Worm (Caenorhabditis elegans) whole organism, L1 larva: ENCODE measurements around the gene efhc-1.

Source experiments
- C04F5.9 ChIP-seq: sonication (generic microtip); optimal IDR thresholded peaks from 2 replicates; lab custom pipeline; 2016; ENCODE audit warnings: missing genetic modification characterization, missing compliant biosample characterization
- C16A3.4 ChIP-seq: fragments of 150-350 bp; optimal IDR thresholded peaks from 2 replicates; lab custom pipeline; 2014; ENCODE audit warnings: missing biosample characterization, missing genetic modification characterization
- F16B12.6 ChIP-seq: fragments of 150-350 bp; optimal IDR thresholded peaks from 2 replicates; lab custom pipeline; 2014; ENCODE audit warnings: missing biosample characterization, missing genetic modification characterization
- aha-1 ChIP-seq: fragments of 150-350 bp; optimal IDR thresholded peaks from 2 replicates; lab custom pipeline; 2014; ENCODE audit warnings: missing biosample characterization, missing genetic modification characterization
- ama-1 ChIP-seq: fragments of 150-350 bp; optimal IDR thresholded peaks from 2 replicates; lab custom pipeline; 2014
- ceh-90 ChIP-seq: sonication (generic microtip); optimal IDR thresholded peaks from 2 replicates; lab custom pipeline; 2016; ENCODE audit warnings: missing genetic modification characterization, missing compliant biosample characterization
- dpl-1 ChIP-seq, 3 experiments: fragments of 150-350 bp in 2 of 3; sonication (generic microtip) in 1 of 3; optimal IDR thresholded peaks; 2 replicates each; lab custom pipeline; 2014 to 2017; ENCODE audit warnings: missing biosample characterization in 3 of 3, missing genetic modification characterization in 3 of 3, missing genetic modification reagents in 3 of 3
- dsc-1 ChIP-seq: sonication (generic microtip); optimal IDR thresholded peaks from 2 replicates; lab custom pipeline; 2016; ENCODE audit warnings: mild to moderate bottlenecking, missing genetic modification characterization, missing compliant biosample characterization
- efl-1 ChIP-seq, 4 experiments: fragments of 150-350 bp; optimal IDR thresholded peaks in 3 of 4; peaks in 1 of 4; 1 replicate in 1 of 4; 2 replicates in 3 of 4; lab custom pipeline; 2014; ENCODE audit warnings: missing biosample characterization in 2 of 4, missing genetic modification characterization in 2 of 4, missing genetic modification reagents in 2 of 4
- egl-13 ChIP-seq: sonication (generic microtip); optimal IDR thresholded peaks from 2 replicates; lab custom pipeline; 2016; ENCODE audit warnings: missing genotype, missing genetic modification reagents, missing genetic modification characterization, missing compliant biosample characterization
- elt-2 ChIP-seq: sonication (generic microtip); optimal IDR thresholded peaks from 2 replicates; lab custom pipeline; 2016; ENCODE audit warnings: missing genetic modification characterization, mild to moderate bottlenecking, inconsistent platforms, missing compliant biosample characterization, missing genetic modification reagents
- elt-3 ChIP-seq, 6 experiments: fragments of 150-350 bp in 1 of 6; sonication (generic microtip); optimal IDR thresholded peaks; 2 replicates each; lab custom pipeline; 2017 to 2018; ENCODE audit warnings: missing biosample characterization in 6 of 6, missing genetic modification characterization in 6 of 6, inconsistent platforms in 1 of 6
- ets-5 ChIP-seq: fragments of 200-800 bp; sonication (Bioruptor generic); IDR thresholded peaks from 2 replicates; pipeline ENCODE4 v1.3.6; 2022; ENCODE audit warnings: missing genetic modification characterization, missing compliant biosample characterization
- fkh-4 ChIP-seq: sonication (generic microtip); optimal IDR thresholded peaks from 2 replicates; lab custom pipeline; 2016; ENCODE audit warnings: missing compliant biosample characterization, missing genetic modification characterization, borderline replicate concordance
- fkh-8 ChIP-seq: sonication (generic microtip); optimal IDR thresholded peaks from 2 replicates; lab custom pipeline; 2016; ENCODE audit warnings: mild to moderate bottlenecking, missing genetic modification characterization, missing compliant biosample characterization
- grh-1 ChIP-seq: fragments of 200-800 bp; sonication (Bioruptor generic); IDR thresholded peaks from 2 replicates; pipeline ENCODE4 v1.3.6; 2022; ENCODE audit warnings: missing genetic modification reagents, missing genetic modification characterization, missing compliant biosample characterization
- irx-1 ChIP-seq: sonication (generic microtip); optimal IDR thresholded peaks from 2 replicates; lab custom pipeline; 2016; ENCODE audit warnings: missing genetic modification characterization, missing compliant biosample characterization
- isw-1 ChIP-seq: fragments of 200-800 bp; sonication (Bioruptor generic); IDR thresholded peaks from 2 replicates; pipeline ENCODE4 v1.3.6; 2022; ENCODE audit warnings: missing genetic modification characterization, missing compliant biosample characterization
- lin-13 ChIP-seq: fragments of 150-350 bp; optimal IDR thresholded peaks from 2 replicates; lab custom pipeline; 2014; ENCODE audit warnings: missing biosample characterization, missing genetic modification reagents, missing genetic modification characterization
- lin-15B ChIP-seq: fragments of 150-350 bp; sonication (generic microtip); optimal IDR thresholded peaks from 3 replicates; lab custom pipeline; 2014; ENCODE audit warnings: missing biosample characterization, missing genetic modification characterization
- lin-35 ChIP-seq, 2 experiments: fragments of 150-350 bp; optimal IDR thresholded peaks; 2 replicates each; lab custom pipeline; 2014; ENCODE audit warnings: missing biosample characterization in 2 of 2, missing genetic modification characterization in 2 of 2, missing genetic modification reagents in 2 of 2
- mab-9 ChIP-seq: fragments of 200-800 bp; sonication (Bioruptor generic); IDR thresholded peaks from 2 replicates; pipeline ENCODE4 v1.3.6; 2022; ENCODE audit warnings: missing genetic modification reagents, missing genetic modification characterization, missing compliant biosample characterization
- mef-2 ChIP-seq: fragments of 150-350 bp; optimal IDR thresholded peaks from 2 replicates; lab custom pipeline; 2014; ENCODE audit warnings: missing biosample characterization, missing genetic modification characterization
- nhr-11 ChIP-seq: fragments of 150-350 bp; optimal IDR thresholded peaks from 2 replicates; lab custom pipeline; 2014; ENCODE audit warnings: missing biosample characterization, missing genetic modification characterization
- nhr-19 ChIP-seq: fragments of 200-800 bp; sonication (Bioruptor generic); conservative IDR thresholded peaks from 2 replicates; pipeline ENCODE4 v1.3.6; 2022; ENCODE audit warnings: missing genetic modification characterization, missing compliant biosample characterization
- nhr-20 ChIP-seq: sonication (generic microtip); optimal IDR thresholded peaks from 2 replicates; lab custom pipeline; 2016; ENCODE audit warnings: mild to moderate bottlenecking, missing genetic modification characterization, missing compliant biosample characterization
- nhr-28 ChIP-seq: fragments of 150-350 bp; optimal IDR thresholded peaks from 2 replicates; lab custom pipeline; 2014; ENCODE audit warnings: missing biosample characterization, missing genetic modification characterization
- nhr-47 ChIP-seq: sonication (generic microtip); optimal IDR thresholded peaks from 2 replicates; lab custom pipeline; 2016; ENCODE audit warnings: mild to moderate bottlenecking, missing genetic modification characterization, moderate library complexity, missing compliant biosample characterization
- nhr-71 ChIP-seq: sonication (generic microtip); optimal IDR thresholded peaks from 2 replicates; lab custom pipeline; 2016; ENCODE audit warnings: mild to moderate bottlenecking, missing genetic modification characterization, moderate library complexity, missing compliant biosample characterization
- nhr-76 ChIP-seq: sonication (generic microtip); optimal IDR thresholded peaks from 2 replicates; lab custom pipeline; 2017; ENCODE audit warnings: missing biosample characterization, missing genetic modification characterization
- nhr-77 ChIP-seq: fragments of 150-350 bp; optimal IDR thresholded peaks from 2 replicates; lab custom pipeline; 2014; ENCODE audit warnings: missing biosample characterization, missing genetic modification characterization
- nhr-85 ChIP-seq: sonication (generic microtip); peaks from one replicate; lab custom pipeline; 2016; ENCODE audit warnings: missing genetic modification characterization, inconsistent platforms, missing compliant biosample characterization
- pag-3 ChIP-seq: sonication (generic microtip); optimal IDR thresholded peaks from 2 replicates; lab custom pipeline; 2017; ENCODE audit warnings: missing genetic modification characterization, mild to moderate bottlenecking, missing compliant biosample characterization, antibody characterized with exemption, borderline replicate concordance; ENCODE audit not compliant: insufficient read depth
- pqm-1 ChIP-seq: sonication (generic microtip); optimal IDR thresholded peaks from 3 replicates; lab custom pipeline; 2017; ENCODE audit warnings: missing biosample characterization, missing genetic modification characterization
- rnt-1 ChIP-seq: sonication (generic microtip); optimal IDR thresholded peaks from 2 replicates; lab custom pipeline; 2016; ENCODE audit warnings: mild to moderate bottlenecking, missing genetic modification characterization, moderate library complexity, missing compliant biosample characterization
- skn-1 ChIP-seq: fragments of 150-350 bp; optimal IDR thresholded peaks from 2 replicates; lab custom pipeline; 2014; ENCODE audit warnings: missing biosample characterization, missing genetic modification characterization
- snpc-4 ChIP-seq: fragments of 150-350 bp; optimal IDR thresholded peaks from 2 replicates; lab custom pipeline; 2014; ENCODE audit warnings: missing biosample characterization, missing genetic modification characterization
- snu-23 ChIP-seq: sonication (generic microtip); optimal IDR thresholded peaks from 2 replicates; lab custom pipeline; 2016; ENCODE audit warnings: missing genetic modification characterization, missing compliant biosample characterization
- sox-4 ChIP-seq: sonication (generic microtip); optimal IDR thresholded peaks from 2 replicates; lab custom pipeline; 2016; ENCODE audit warnings: missing genetic modification characterization, missing compliant biosample characterization
- sptf-1 ChIP-seq: fragments of 150-350 bp; optimal IDR thresholded peaks from 2 replicates; lab custom pipeline; 2014; ENCODE audit warnings: missing biosample characterization, missing genetic modification characterization
- sup-37 ChIP-seq: fragments of 200-800 bp; sonication (Bioruptor generic); optimal IDR thresholded peaks from 2 replicates; lab custom pipeline; 2018; ENCODE audit warnings: mild to moderate bottlenecking, missing genetic modification characterization, missing compliant biosample characterization
- swsn-7 ChIP-seq: sonication (generic microtip); optimal IDR thresholded peaks from 2 replicates; lab custom pipeline; 2016; ENCODE audit warnings: missing genetic modification characterization, missing compliant biosample characterization
- unc-30 ChIP-seq: sonication (generic microtip); optimal IDR thresholded peaks from 2 replicates; lab custom pipeline; 2017; ENCODE audit warnings: missing biosample characterization, missing genetic modification characterization
- unc-62 ChIP-seq: fragments of 150-350 bp; optimal IDR thresholded peaks from 2 replicates; lab custom pipeline; 2014; ENCODE audit warnings: missing biosample characterization, missing genetic modification reagents, missing genetic modification characterization
- unc-86 ChIP-seq: sonication (generic microtip); optimal IDR thresholded peaks from 2 replicates; lab custom pipeline; 2016; ENCODE audit warnings: missing genetic modification characterization, missing compliant biosample characterization
- unc-98 ChIP-seq: fragments of 200-800 bp; sonication (Bioruptor generic); IDR thresholded peaks from 2 replicates; pipeline ENCODE4 v1.3.6; 2022; ENCODE audit warnings: missing genetic modification characterization, missing compliant biosample characterization
- xbp-1 ChIP-seq: sonication (generic microtip); optimal IDR thresholded peaks from 2 replicates; lab custom pipeline; 2016; ENCODE audit warnings: missing genetic modification characterization, missing compliant biosample characterization
- ztf-4 ChIP-seq: fragments of 150-350 bp; optimal IDR thresholded peaks from 2 replicates; lab custom pipeline; 2014; ENCODE audit warnings: missing biosample characterization, missing genetic modification characterization

The efhc-1 gene

DNA sequence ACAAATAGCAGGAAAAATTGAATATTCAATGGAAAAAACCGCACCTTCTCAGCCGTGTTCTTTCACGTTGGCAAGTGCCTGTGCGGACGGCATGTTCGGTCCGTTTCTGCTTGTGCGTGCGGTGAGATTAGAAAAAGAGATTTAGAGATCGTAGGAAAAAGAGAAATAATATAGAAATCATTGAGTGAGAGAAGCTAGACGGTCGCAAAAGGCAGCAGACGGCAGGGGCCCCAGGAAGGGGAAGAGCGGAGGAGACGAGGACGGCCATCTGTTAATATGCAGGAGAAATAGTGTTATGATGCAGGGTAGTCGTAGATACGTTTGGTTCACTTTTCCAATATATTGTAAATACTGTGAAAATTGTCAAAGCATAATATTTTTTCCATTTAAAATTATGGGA, 14.4 kb downstream of the efhc-1 start, which contains the start of gene Y49A10A.2 (continued):
- TF ChIP-seq pag-3 (peak; percentile 44), efl-1 (optimal IDR thresholded peaks at IDR 0.05; lab: Kevin White, UChicago) (peak; percentile 13 to 48), efl-1 (GFP tag; optimal IDR thresholded peaks at IDR 0.05 in 1 of 2; lab: Kevin White, UChicago) (no peak), ets-5 (GFP tag; lab: Robert Waterston, UW) (no peak)
- TF ChIP-seq, all 84 proteins: peak for 22

DNA sequence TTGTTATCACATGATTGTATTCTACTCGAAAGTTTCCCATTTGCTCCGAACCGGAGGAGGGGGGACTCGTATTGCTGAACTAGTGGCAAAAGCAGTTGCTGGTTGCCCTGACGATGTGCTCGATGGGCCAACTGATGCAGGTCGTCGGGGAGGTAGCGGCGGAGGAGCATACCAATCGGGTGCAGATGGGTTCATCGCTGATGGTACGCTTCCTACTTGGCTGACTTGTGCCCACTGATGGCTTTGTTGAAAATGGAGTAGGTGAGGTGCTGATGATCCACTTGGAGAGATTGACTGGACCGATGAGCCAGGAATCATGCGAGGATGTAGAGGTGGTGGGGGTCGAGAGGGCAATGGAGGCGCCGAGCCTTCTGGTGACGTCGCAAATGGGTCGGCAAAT, 15.4 kb downstream of the efhc-1 start:
- no peak for TF ChIP-seq efl-1 (optimal IDR thresholded peaks at IDR 0.05; lab: Kevin White, UChicago)
- peak in 1 of 2 experiments; percentile 85 for TF ChIP-seq efl-1 (GFP tag; optimal IDR thresholded peaks at IDR 0.05 in 1 of 2; lab: Kevin White, UChicago)
- TF ChIP-seq nhr-71 (tag; lab: Kevin White, UChicago), result no peak
- TF ChIP-seq mab-9, result no peak
- TF ChIP-seq isw-1 (GFP tag; lab: Robert Waterston, UW), result no peak
- no peak for TF ChIP-seq nhr-47 (tag; lab: Kevin White, UChicago)

DNA sequence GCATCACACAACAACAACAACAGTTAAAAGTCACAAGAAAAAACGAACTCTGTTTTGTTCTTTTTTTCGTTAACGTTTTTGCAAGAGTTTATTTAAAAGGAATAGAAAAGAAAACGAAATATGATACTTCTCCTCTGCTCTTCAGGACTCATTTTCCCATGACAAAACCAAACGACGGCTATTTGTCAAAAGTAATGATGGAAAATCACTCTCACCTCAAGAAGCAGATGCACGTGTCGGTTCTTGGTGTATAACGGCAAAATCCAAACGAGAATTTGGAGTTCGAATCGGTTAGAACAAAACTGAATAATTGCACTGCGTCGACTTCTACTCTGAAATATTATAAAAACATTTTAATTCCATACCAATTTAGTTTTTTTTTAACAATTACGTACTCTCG, 18.8 kb downstream of the efhc-1 start:
- no peak for TF ChIP-seq sox-4
- TF ChIP-seq fkh-4, result no peak
- TF ChIP-seq, all 84 proteins: peak for 0

DNA sequence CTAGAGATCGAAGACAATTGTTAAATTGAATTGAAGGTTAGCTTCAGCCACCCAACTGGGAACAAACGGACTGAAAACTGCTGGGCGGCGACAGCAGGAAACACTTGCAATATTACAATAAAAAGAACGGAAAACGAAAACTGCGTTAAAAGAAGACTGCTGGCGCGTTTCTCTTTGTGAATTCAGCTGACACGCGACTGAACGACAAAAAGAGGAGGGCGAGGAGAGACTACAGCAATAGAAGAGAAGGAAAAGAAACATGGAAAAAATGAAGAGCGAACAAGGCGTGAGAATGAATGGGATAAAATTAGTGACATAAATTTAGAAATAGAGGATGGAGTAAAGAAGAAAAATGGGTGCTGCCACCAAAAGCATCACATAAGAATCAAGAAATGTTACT, 19.5 kb downstream of the efhc-1 start:
- TF ChIP-seq nhr-85 (tag; lab: Kevin White, UChicago) (peak; percentile 96), C16A3.4 (tag; lab: Kevin White, UChicago) (peak; percentile 86), xbp-1 (tag; lab: Kevin White, UChicago) (peak; percentile 93), ztf-4 (peak; percentile 88), ama-1 (lab: Kevin White, UChicago) (peak; percentile 77), nhr-76 (no peak), F16B12.6 (tag; lab: Kevin White, UChicago) (no peak), mef-2 (tag; lab: Kevin White, UChicago) (peak; percentile 92), nhr-28 (tag; lab: Kevin White, UChicago) (no peak), nhr-77 (tag; lab: Kevin White, UChicago) (peak; percentile 83), pqm-1 (tag; lab: Kevin White, UChicago) (no peak), lin-15B (no peak), snu-23 (GFP tag; lab: Kevin White, UChicago) (peak; percentile 96), grh-1 (GFP tag; lab: Robert Waterston, UW) (peak; percentile 89), dsc-1 (peak; percentile 92), nhr-11 (peak; percentile 76), nhr-20 (peak; percentile 98), dpl-1 (GFP tag; optimal IDR thresholded peaks at IDR 0.05; lab: Kevin White, UChicago) (peak; percentile 66 to 76 (median 74)), elt-2 (tag; lab: Kevin White, UChicago) (peak; percentile 73), unc-98 (no peak), irx-1 (tag; lab: Kevin White, UChicago) (peak; percentile 90), nhr-47 (tag; lab: Kevin White, UChicago) (peak; percentile 95), C04F5.9 (tag; lab: Kevin White, UChicago) (peak; percentile 51), unc-30 (tag; lab: Kevin White, UChicago) (no peak), unc-62 (GFP tag; lab: Kevin White, UChicago) (no peak), egl-13 (tag; lab: Kevin White, UChicago) (peak; percentile 87), lin-35 (GFP tag; optimal IDR thresholded peaks at IDR 0.05; lab: Kevin White, UChicago) (peak; percentile 75 to 88), snpc-4 (tag; lab: Kevin White, UChicago) (peak; percentile 81), swsn-7 (tag; lab: Kevin White, UChicago) (peak; percentile 97), nhr-19 (peak; percentile 92), skn-1 (tag; lab: Kevin White, UChicago) (peak; percentile 92), sup-37 (GFP tag; lab: Kevin White, UChicago) (peak; percentile 78), aha-1 (peak; percentile 36), lin-13 (peak; percentile 89), elt-3 (tag; optimal IDR thresholded peaks at IDR 0.05; lab: Kevin White, UChicago) (peak in 3 of 6 experiments; percentile 24 to 76 (median 72)), sptf-1 (no peak), unc-86 (tag; lab: Kevin White, UChicago) (peak; percentile 94), pag-3 (peak; percentile 49), fkh-8 (tag; lab: Kevin White, UChicago) (peak; percentile 90), rnt-1 (tag; lab: Kevin White, UChicago) (peak; percentile 94), ceh-90 (tag; lab: Kevin White, UChicago) (no peak)
